Fruit fly (Drosophila melanogaster) whole organism, embryonic: Measurements from ENCODE around the gene CG4467.

Experiments
- Adf1 ChIP-seq: fragments of 200-800 bp; sonication (Bioruptor generic); IDR thresholded peaks from 2 replicates; pipeline ENCODE4 v1.3.6; 2022; ENCODE audit warnings: missing biosample characterization, missing genetic modification characterization
- Asciz ChIP-seq: fragments of 200-800 bp; sonication (Bioruptor generic); optimal IDR thresholded peaks from 2 replicates; lab custom pipeline; 2017; ENCODE audit warnings: missing biosample characterization, mild to moderate bottlenecking, missing genetic modification characterization, missing genetic modification reagents
- CG11456 ChIP-seq: fragments of 200-800 bp; sonication (Bioruptor generic); IDR thresholded peaks from 3 replicates; pipeline ENCODE4 v1.3.6; 2022; ENCODE audit warnings: missing biosample characterization, missing genetic modification characterization
- CG13287 ChIP-seq: fragments of 200-800 bp; sonication (Bioruptor generic); IDR thresholded peaks from 2 replicates; pipeline ENCODE4 v1.3.6; 2022; ENCODE audit warnings: missing biosample characterization, missing genetic modification characterization; ENCODE audit not compliant: partially characterized antibody
- CG15269 ChIP-seq: fragments of 200-800 bp; sonication (Bioruptor generic); optimal IDR thresholded peaks from 2 replicates; lab custom pipeline; 2018; ENCODE audit warnings: missing biosample characterization, mild to moderate bottlenecking, missing genetic modification characterization, moderate library complexity
- CG17361 ChIP-seq: fragments of 200-800 bp; sonication (Bioruptor generic); IDR thresholded peaks from 3 replicates; pipeline ENCODE4 v1.3.6; 2022; ENCODE audit warnings: missing biosample characterization, missing genetic modification characterization
- CG17829 ChIP-seq: fragments of 200-800 bp; optimal IDR thresholded peaks from 2 replicates; lab custom pipeline; 2019; ENCODE audit warnings: missing biosample characterization, mild to moderate bottlenecking, missing genetic modification characterization, moderate library complexity
- CG1832 ChIP-seq: fragments of 200-800 bp; sonication (Bioruptor generic); optimal IDR thresholded peaks from 2 replicates; lab custom pipeline; 2017; ENCODE audit warnings: missing biosample characterization, mild to moderate bottlenecking, missing genetic modification characterization, inconsistent platforms
- CG18619 ChIP-seq: fragments of 200-800 bp; sonication (Bioruptor generic); optimal IDR thresholded peaks from 3 replicates; lab custom pipeline; 2017; ENCODE audit warnings: missing biosample characterization, mild to moderate bottlenecking, missing genetic modification characterization
- CG32767 ChIP-seq: fragments of 200-800 bp; sonication (Bioruptor generic); IDR thresholded peaks from 2 replicates; pipeline ENCODE4 v1.3.6; 2022; ENCODE audit warnings: missing biosample characterization, missing genetic modification characterization
- CG34224 ChIP-seq: fragments of 200-800 bp; sonication (Bioruptor generic); IDR thresholded peaks from 3 replicates; pipeline ENCODE4 v1.3.6; 2022; ENCODE audit warnings: missing biosample characterization, missing genetic modification characterization; ENCODE audit not compliant: partially characterized antibody
- CG5953 ChIP-seq: fragments of 200-800 bp; sonication (Bioruptor generic); IDR thresholded peaks from 2 replicates; pipeline ENCODE4 v1.3.6; 2022; ENCODE audit warnings: missing biosample characterization, missing genetic modification characterization
- CG6813 ChIP-seq: fragments of 200-800 bp; sonication (Bioruptor generic); optimal IDR thresholded peaks from 2 replicates; lab custom pipeline; 2017; ENCODE audit warnings: missing biosample characterization, missing genetic modification characterization, mild to moderate bottlenecking, moderate library complexity, missing genetic modification reagents
- CG7963 ChIP-seq: fragments of 200-800 bp; sonication (Bioruptor generic); IDR thresholded peaks from 3 replicates; pipeline ENCODE4 v1.3.6; 2022; ENCODE audit warnings: missing biosample characterization, missing genetic modification characterization; ENCODE audit not compliant: partially characterized antibody
- Ets65A ChIP-seq: fragments of 200-800 bp; sonication (Bioruptor generic); peaks from one replicate; lab custom pipeline; 2016; ENCODE audit warnings: missing biosample characterization, missing genetic modification characterization
- Ets97D ChIP-seq: fragments of 200-800 bp; sonication (Bioruptor generic); optimal IDR thresholded peaks from 3 replicates; lab custom pipeline; 2016; ENCODE audit warnings: missing biosample characterization, missing genetic modification characterization
- HmgD ChIP-seq: fragments of 200-800 bp; sonication (Bioruptor generic); optimal IDR thresholded peaks from 3 replicates; lab custom pipeline; 2016; ENCODE audit warnings: missing biosample characterization, missing genetic modification characterization
- Hr51 ChIP-seq, 2 experiments: fragments of 200-800 bp; sonication (Bioruptor generic); optimal IDR thresholded peaks; 2 replicates in 1 of 2; 3 replicates in 1 of 2; lab custom pipeline; 2016 to 2018; ENCODE audit warnings: missing biosample characterization in 2 of 2, missing genetic modification characterization in 2 of 2, mild to moderate bottlenecking in 1 of 2, moderate library complexity in 1 of 2
- Jarid2 ChIP-seq: fragments of 200-800 bp; sonication (Bioruptor generic); optimal IDR thresholded peaks from 3 replicates; lab custom pipeline; 2017; ENCODE audit warnings: mild to moderate bottlenecking, missing biosample characterization, missing genetic modification reagents, missing genetic modification characterization
- Nf-YA ChIP-seq: fragments of 200-800 bp; sonication (Bioruptor generic); IDR thresholded peaks from 2 replicates; pipeline ENCODE4 v1.3.6; 2022; ENCODE audit warnings: missing biosample characterization, missing genetic modification characterization
- Nf-YB ChIP-seq: fragments of 200-800 bp; sonication (Bioruptor generic); optimal IDR thresholded peaks from 3 replicates; lab custom pipeline; 2019; ENCODE audit warnings: missing biosample characterization, mild to moderate bottlenecking, missing genetic modification characterization, moderate library complexity
- NfI ChIP-seq: fragments of 200-800 bp; sonication (Bioruptor generic); optimal IDR thresholded peaks from 3 replicates; lab custom pipeline; 2018; ENCODE audit warnings: missing biosample characterization, mild to moderate bottlenecking, missing genetic modification characterization, moderate library complexity
- Opbp ChIP-seq: fragments of 200-800 bp; sonication (Bioruptor generic); IDR thresholded peaks from 3 replicates; pipeline ENCODE4 v1.3.6; 2022; ENCODE audit warnings: missing biosample characterization, missing genetic modification characterization; ENCODE audit not compliant: partially characterized antibody
- Rfx ChIP-seq: fragments of 200-800 bp; sonication (Bioruptor generic); IDR thresholded peaks from 2 replicates; pipeline ENCODE4 v1.3.6; 2022; ENCODE audit warnings: missing biosample characterization, missing genetic modification characterization
- bcd ChIP-seq: fragments of 200-800 bp; sonication (Bioruptor generic); optimal IDR thresholded peaks from 2 replicates; lab custom pipeline; 2017; ENCODE audit warnings: missing biosample characterization, mild to moderate bottlenecking, missing genetic modification characterization
- bsh ChIP-seq, 2 experiments: fragments of 200-800 bp; sonication (Bioruptor generic); optimal IDR thresholded peaks; 2 replicates each; lab custom pipeline; 2017 to 2018; ENCODE audit warnings: mild to moderate bottlenecking in 2 of 2, missing biosample characterization in 2 of 2, missing genetic modification characterization in 2 of 2, moderate library complexity in 1 of 2
- cg ChIP-seq: fragments of 200-800 bp; sonication (Bioruptor generic); optimal IDR thresholded peaks from 3 replicates; lab custom pipeline; 2019; ENCODE audit warnings: missing biosample characterization, mild to moderate bottlenecking, missing genetic modification characterization, moderate library complexity
- chinmo ChIP-seq: fragments of 200-800 bp; sonication (Bioruptor generic); IDR thresholded peaks from 4 replicates; pipeline ENCODE4 v1.3.6; 2022; ENCODE audit warnings: missing biosample characterization, missing genetic modification characterization; ENCODE audit not compliant: partially characterized antibody
- ci ChIP-seq: fragments of 200-800 bp; sonication (Bioruptor generic); IDR thresholded peaks from 3 replicates; pipeline ENCODE4 v1.3.6; 2022; ENCODE audit warnings: missing biosample characterization, missing genetic modification characterization
- ewg ChIP-seq: fragments of 200-800 bp; sonication (Bioruptor generic); optimal IDR thresholded peaks from 3 replicates; lab custom pipeline; 2017; ENCODE audit warnings: mild to moderate bottlenecking, missing biosample characterization, missing genetic modification reagents, missing genetic modification characterization
- fd64A ChIP-seq: fragments of 200-800 bp; sonication (Bioruptor generic); optimal IDR thresholded peaks from 3 replicates; lab custom pipeline; 2018; ENCODE audit warnings: missing biosample characterization, mild to moderate bottlenecking, missing genetic modification characterization
- fru ChIP-seq: fragments of >200 bp; optimal IDR thresholded peaks from 2 replicates; lab custom pipeline; 2017
- kni ChIP-seq: fragments of 200-800 bp; sonication (Bioruptor generic); optimal IDR thresholded peaks from 3 replicates; lab custom pipeline; 2017; ENCODE audit warnings: mild to moderate bottlenecking, missing biosample characterization, missing genetic modification reagents, missing genetic modification characterization
- lbe ChIP-seq: fragments of 200-800 bp; sonication (Bioruptor generic); optimal IDR thresholded peaks from 2 replicates; lab custom pipeline; 2016; ENCODE audit warnings: missing biosample characterization, mild to moderate bottlenecking, missing genetic modification characterization
- lmd ChIP-seq: fragments of 200-800 bp; sonication (Bioruptor generic); IDR thresholded peaks from 2 replicates; pipeline ENCODE4 v1.3.6; 2022; ENCODE audit warnings: missing biosample characterization, missing genetic modification characterization
- lov ChIP-seq, 2 experiments: fragments of 200-800 bp in 1 of 2; fragments of >200 bp in 1 of 2; sonication (Bioruptor generic) in 1 of 2; IDR thresholded peaks in 1 of 2; optimal IDR thresholded peaks in 1 of 2; 2 replicates in 1 of 2; 3 replicates in 1 of 2; pipeline versions ENCODE4 v1.3.6 to Lab custom; 2017 to 2022; ENCODE audit warnings: missing biosample characterization in 1 of 2, missing genetic modification characterization in 1 of 2
- nerfin-1 ChIP-seq: fragments of 200-800 bp; sonication (Bioruptor generic); optimal IDR thresholded peaks from 3 replicates; lab custom pipeline; 2019; ENCODE audit warnings: missing biosample characterization, mild to moderate bottlenecking, missing genetic modification characterization, moderate library complexity
- nom ChIP-seq: fragments of 200-800 bp; sonication (Bioruptor generic); optimal IDR thresholded peaks from 2 replicates; lab custom pipeline; 2017; ENCODE audit warnings: missing biosample characterization, missing genetic modification characterization, mild to moderate bottlenecking, moderate library complexity, missing genetic modification reagents
- odd ChIP-seq: fragments of 200-800 bp; sonication (Bioruptor generic); optimal IDR thresholded peaks from 2 replicates; lab custom pipeline; 2017; ENCODE audit warnings: missing biosample characterization, mild to moderate bottlenecking, missing genetic modification characterization
- phol ChIP-seq: fragments of 200-800 bp; sonication (Bioruptor generic); optimal IDR thresholded peaks from 3 replicates; lab custom pipeline; 2018; ENCODE audit warnings: missing biosample characterization, mild to moderate bottlenecking, missing genetic modification characterization, moderate library complexity
- sim ChIP-seq: fragments of 200-800 bp; sonication (Bioruptor generic); IDR thresholded peaks from 2 replicates; pipeline ENCODE4 v1.3.6; 2022; ENCODE audit warnings: missing biosample characterization, missing genetic modification characterization
- sqz ChIP-seq: fragments of 200-800 bp; sonication (Bioruptor generic); optimal IDR thresholded peaks from 3 replicates; lab custom pipeline; 2018; ENCODE audit warnings: missing biosample characterization, mild to moderate bottlenecking, missing genetic modification characterization
- stc ChIP-seq: fragments of 200-800 bp; sonication (Bioruptor generic); IDR thresholded peaks from 2 replicates; pipeline ENCODE4 v1.3.6; 2022; ENCODE audit warnings: missing biosample characterization, missing genetic modification characterization
- twi ChIP-seq: fragments of 200-800 bp; optimal IDR thresholded peaks from 2 replicates; lab custom pipeline; 2019; ENCODE audit warnings: missing biosample characterization, mild to moderate bottlenecking, missing genetic modification characterization, moderate library complexity
- vvl ChIP-seq: fragments of 200-800 bp; sonication (Bioruptor generic); IDR thresholded peaks from 2 replicates; pipeline ENCODE4 v1.3.6; 2022; ENCODE audit warnings: missing biosample characterization, missing genetic modification characterization
- z ChIP-seq: fragments of 200-800 bp; sonication (Bioruptor generic); IDR thresholded peaks from 3 replicates; pipeline ENCODE4 v1.3.6; 2022; ENCODE audit warnings: missing biosample characterization, missing genetic modification characterization
- zen2 ChIP-seq: fragments of 200-800 bp; sonication (Bioruptor generic); IDR thresholded peaks from 3 replicates; pipeline ENCODE4 v1.3.6; 2022; ENCODE audit warnings: missing biosample characterization, missing genetic modification characterization; ENCODE audit not compliant: partially characterized antibody
- zfh1 ChIP-seq: fragments of 200-800 bp; sonication (Bioruptor generic); IDR thresholded peaks from 3 replicates; pipeline ENCODE4 v1.3.6; 2022; ENCODE audit warnings: missing biosample characterization, missing genetic modification characterization

CG4467 gene

dm6 chr3R:23201122-23201521, 47.6 kb downstream of the CG4467 start (continued):
- peak; percentile 31 for TF ChIP-seq fd64A (GFP tag; lab: Kevin White, UChicago)
- TF ChIP-seq nom (GFP tag; lab: Kevin White, UChicago) = peak; percentile 51
- TF ChIP-seq CG5953 (GFP tag; lab: Robert Waterston, UW) = 0 out of 2 replicates have a peak, but pooled peaks have one; percentile 5
- peak; percentile 9 for TF ChIP-seq NfI (GFP tag; lab: Kevin White, UChicago)
- TF ChIP-seq phol (tag; lab: Kevin White, UChicago) = peak; percentile 87
- TF ChIP-seq fru = no peak
- TF ChIP-seq CG6813 (GFP tag; lab: Kevin White, UChicago) = peak; percentile 26
- TF ChIP-seq ci = peak; percentile 86
- TF ChIP-seq CG1832 (GFP tag; lab: Kevin White, UChicago) = peak; percentile 86
- peak; percentile 64 for TF ChIP-seq CG32767 (GFP tag; lab: Robert Waterston, UW)
- peak; percentile 47; the same call in 1 of the 2 replicates for TF ChIP-seq CG13287 (GFP tag; lab: Robert Waterston, UW)
- TF ChIP-seq Rfx (GFP tag; lab: Robert Waterston, UW) = peak; percentile 35; the same call in 1 of the 2 replicates
- TF ChIP-seq CG34224 (GFP tag; lab: Robert Waterston, UW) = peak; percentile 61; the same call in 1 of the 3 replicates
- peak; percentile 24 for TF ChIP-seq twi
- TF ChIP-seq sim (GFP tag; lab: Robert Waterston, UW) = 0 out of 2 replicates have a peak, but pooled peaks have one; percentile 35
- TF ChIP-seq stc (GFP tag; lab: Robert Waterston, UW) = no peak; the same call in 1 of the 2 replicates
- TF ChIP-seq vvl (GFP tag; lab: Robert Waterston, UW) = peak; percentile 76; the same call in 1 of the 2 replicates
- peak; percentile 39 for TF ChIP-seq Ets65A (GFP tag; lab: Kevin White, UChicago)
- peak; percentile 94 for TF ChIP-seq ewg (GFP tag; lab: Kevin White, UChicago)
- peak; percentile 77; the same call in 1 of the 4 replicates for TF ChIP-seq chinmo
- peak; percentile 68 for TF ChIP-seq sqz
- peak; percentile 96 for TF ChIP-seq Nf-YB
- peak; percentile 71 for TF ChIP-seq kni
- TF ChIP-seq Asciz (GFP tag; lab: Kevin White, UChicago) = no peak
- peak; percentile 71; the same call in 1 of the 2 replicates for TF ChIP-seq Nf-YA (GFP tag; lab: Robert Waterston, UW)
- 0 out of 3 replicates have a peak, but pooled peaks have one; percentile 36 for TF ChIP-seq zen2
- peak; percentile 96 for TF ChIP-seq cg
- TF ChIP-seq z = peak; percentile 78
- no peak for TF ChIP-seq CG15269 (tag; lab: Kevin White, UChicago)
- no peak for TF ChIP-seq CG7963 (GFP tag; lab: Robert Waterston, UW)
- TF ChIP-seq lmd (GFP tag; lab: Robert Waterston, UW) = no peak
- TF ChIP-seq lov (optimal IDR thresholded peaks at IDR 0.05; lab: Kevin White, UChicago) = no peak
- peak; percentile 56; the same call in 1 of the 3 replicates for TF ChIP-seq lov (GFP tag; IDR thresholded peaks at IDR 0.05; lab: Robert Waterston, UW)
- TF ChIP-seq CG17829 (tag; lab: Kevin White, UChicago) = peak; percentile 41
- peak; percentile 25; the same call in 1 of the 3 replicates for TF ChIP-seq zfh1 (GFP tag; lab: Robert Waterston, UW)
- TF ChIP-seq HmgD (GFP tag; lab: Kevin White, UChicago) = peak; percentile 68
- no peak for TF ChIP-seq nerfin-1 (tag; lab: Kevin White, UChicago)
- TF ChIP-seq CG17361 (GFP tag; lab: Robert Waterston, UW) = no peak
- peak; percentile 47 for TF ChIP-seq Ets97D (GFP tag; lab: Kevin White, UChicago)
- peak; percentile 7 for TF ChIP-seq lbe (GFP tag; lab: Kevin White, UChicago)
- TF ChIP-seq bcd = peak; percentile 30
- TF ChIP-seq bsh (GFP tag; optimal IDR thresholded peaks at IDR 0.05; lab: Kevin White, UChicago) = peak in 1 of 2 experiments; percentile 7
- TF ChIP-seq odd (GFP tag; lab: Kevin White, UChicago) = peak; percentile 6
- TF ChIP-seq CG18619 (GFP tag; lab: Kevin White, UChicago) = no peak
- peak; percentile 99 for TF ChIP-seq Adf1 (GFP tag; lab: Robert Waterston, UW)
- TF ChIP-seq CG11456 (GFP tag; lab: Robert Waterston, UW) = no peak
- TF ChIP-seq Jarid2 (GFP tag; lab: Kevin White, UChicago) = peak; percentile 35
- TF ChIP-seq Opbp (GFP tag; lab: Robert Waterston, UW) = peak; percentile 55; the same call in 1 of the 3 replicates
- no peak for TF ChIP-seq Hr51 (GFP tag; optimal IDR thresholded peaks at IDR 0.05; lab: Kevin White, UChicago)
